Fruit fly (Drosophila melanogaster) whole organism, embryonic: ENCODE data around the gene CG12951.
A peak's percentile ranks its signal among the peaks of the same experiment; 100 is the strongest.

ENCODE experiments used
- CG10147 ChIP-seq: fragments of 200-800 bp; sonication (Bioruptor generic); optimal IDR thresholded peaks from 2 replicates; lab custom pipeline; 2019; ENCODE audit warnings: missing biosample characterization, mild to moderate bottlenecking, missing genetic modification characterization, moderate library complexity
- CG10543 ChIP-seq: fragments of 200-800 bp; sonication (Bioruptor generic); optimal IDR thresholded peaks from 3 replicates; lab custom pipeline; 2017; ENCODE audit warnings: missing biosample characterization, mild to moderate bottlenecking, missing genetic modification characterization, moderate library complexity
- CG12299 ChIP-seq: fragments of 200-800 bp; sonication (Bioruptor generic); optimal IDR thresholded peaks from 2 replicates; lab custom pipeline; 2018; ENCODE audit warnings: missing biosample characterization, mild to moderate bottlenecking, missing genetic modification characterization
- CG13287 ChIP-seq: fragments of 200-800 bp; sonication (Bioruptor generic); IDR thresholded peaks from 2 replicates; pipeline ENCODE4 v1.3.6; 2022; ENCODE audit warnings: missing biosample characterization, missing genetic modification characterization; ENCODE audit not compliant: partially characterized antibody
- CG17829 ChIP-seq: fragments of 200-800 bp; optimal IDR thresholded peaks from 2 replicates; lab custom pipeline; 2019; ENCODE audit warnings: missing biosample characterization, mild to moderate bottlenecking, missing genetic modification characterization, moderate library complexity
- CG18262 ChIP-seq: fragments of 200-800 bp; optimal IDR thresholded peaks from 3 replicates; lab custom pipeline; 2019; ENCODE audit warnings: missing biosample characterization, mild to moderate bottlenecking, missing genetic modification characterization, moderate library complexity
- CG2120 ChIP-seq: fragments of 200-800 bp; sonication (Bioruptor generic); optimal IDR thresholded peaks from 3 replicates; lab custom pipeline; 2016; ENCODE audit warnings: missing biosample characterization, missing genetic modification characterization
- CG2712 ChIP-seq: fragments of 200-800 bp; optimal IDR thresholded peaks from 3 replicates; lab custom pipeline; 2019; ENCODE audit warnings: missing biosample characterization, mild to moderate bottlenecking, missing genetic modification characterization, moderate library complexity
- CG32772 ChIP-seq: fragments of 200-800 bp; sonication (Bioruptor generic); IDR thresholded peaks from 2 replicates; pipeline ENCODE4 v1.3.6; 2022; ENCODE audit warnings: missing biosample characterization, missing genetic modification characterization
- CG33213 ChIP-seq: fragments of 200-800 bp; sonication (Bioruptor generic); optimal IDR thresholded peaks from 3 replicates; lab custom pipeline; 2016; ENCODE audit warnings: missing biosample characterization, missing genetic modification characterization
- CG34224 ChIP-seq: fragments of 200-800 bp; sonication (Bioruptor generic); IDR thresholded peaks from 3 replicates; pipeline ENCODE4 v1.3.6; 2022; ENCODE audit warnings: missing biosample characterization, missing genetic modification characterization; ENCODE audit not compliant: partially characterized antibody
- CG3726 ChIP-seq: fragments of 200-800 bp; sonication (Bioruptor generic); IDR thresholded peaks from 3 replicates; pipeline ENCODE4, ENCODE4 v1.3.6; 2022; ENCODE audit warnings: missing biosample characterization, missing genetic modification characterization
- CG42726 ChIP-seq: fragments of 200-800 bp; sonication (Bioruptor generic); IDR thresholded peaks from 2 replicates; pipeline ENCODE4 v1.3.6; 2022; ENCODE audit warnings: missing biosample characterization, missing genetic modification characterization; ENCODE audit not compliant: partially characterized antibody
- CG4730 ChIP-seq: fragments of 200-800 bp; sonication (Bioruptor generic); IDR thresholded peaks from 2 replicates; pipeline ENCODE4 v1.3.6; 2022; ENCODE audit warnings: missing biosample characterization, missing genetic modification characterization
- CG7745 ChIP-seq: fragments of 200-800 bp; sonication (Bioruptor generic); optimal IDR thresholded peaks from 2 replicates; lab custom pipeline; 2018; ENCODE audit warnings: missing biosample characterization, mild to moderate bottlenecking, missing genetic modification characterization, moderate library complexity
- CG9727 ChIP-seq: fragments of 200-800 bp; sonication (Bioruptor generic); optimal IDR thresholded peaks from 3 replicates; lab custom pipeline; 2017; ENCODE audit warnings: missing biosample characterization, mild to moderate bottlenecking, missing genetic modification characterization
- CHES-1-like ChIP-seq: fragments of 200-800 bp; sonication (Bioruptor generic); optimal IDR thresholded peaks from 2 replicates; lab custom pipeline; 2016; ENCODE audit warnings: missing biosample characterization, missing genetic modification characterization
- CTCF ChIP-seq: fragments of 200-800 bp; sonication (Bioruptor generic); optimal IDR thresholded peaks from 2 replicates; lab custom pipeline; 2017; ENCODE audit warnings: missing biosample characterization, mild to moderate bottlenecking, missing genetic modification characterization, moderate library complexity
- CoRest ChIP-seq: fragments of 200-800 bp; sonication (Bioruptor generic); optimal IDR thresholded peaks from 3 replicates; lab custom pipeline; 2018; ENCODE audit warnings: missing biosample characterization, mild to moderate bottlenecking, missing genetic modification characterization, moderate library complexity
- D19A ChIP-seq: fragments of 200-800 bp; optimal IDR thresholded peaks from 3 replicates; lab custom pipeline; 2019; ENCODE audit warnings: missing biosample characterization, mild to moderate bottlenecking, missing genetic modification characterization, moderate library complexity
- Dref ChIP-seq: fragments of 200-800 bp; sonication (Bioruptor generic); IDR thresholded peaks from 2 replicates; pipeline ENCODE4 v1.3.6; 2022; ENCODE audit warnings: missing biosample characterization, missing genetic modification characterization
- Ets97D ChIP-seq: fragments of 200-800 bp; sonication (Bioruptor generic); optimal IDR thresholded peaks from 3 replicates; lab custom pipeline; 2016; ENCODE audit warnings: missing biosample characterization, missing genetic modification characterization
- HLH4C ChIP-seq: fragments of 200-800 bp; sonication (Bioruptor generic); IDR thresholded peaks from 3 replicates; pipeline ENCODE4 v1.3.6; 2022; ENCODE audit warnings: missing biosample characterization, missing genetic modification characterization; ENCODE audit not compliant: partially characterized antibody
- MESR4 ChIP-seq: fragments of 200-800 bp; sonication (Bioruptor generic); optimal IDR thresholded peaks from 2 replicates; lab custom pipeline; 2018; ENCODE audit warnings: missing biosample characterization, mild to moderate bottlenecking, missing genetic modification characterization, moderate library complexity
- NfI ChIP-seq: fragments of 200-800 bp; sonication (Bioruptor generic); optimal IDR thresholded peaks from 3 replicates; lab custom pipeline; 2018; ENCODE audit warnings: missing biosample characterization, mild to moderate bottlenecking, missing genetic modification characterization, moderate library complexity
- Pdp1 ChIP-seq, 2 experiments: fragments of 200-800 bp; sonication (Bioruptor generic); optimal IDR thresholded peaks; 3 replicates each; lab custom pipeline; 2016; ENCODE audit warnings: missing biosample characterization in 2 of 2, missing genetic modification characterization in 2 of 2, mild to moderate bottlenecking in 1 of 2, moderate library complexity in 1 of 2
- Sin3A ChIP-seq: fragments of >200 bp; optimal IDR thresholded peaks from 2 replicates; lab custom pipeline; 2018
- Spps ChIP-seq: fragments of 200-800 bp; sonication (Bioruptor generic); optimal IDR thresholded peaks from 2 replicates; lab custom pipeline; 2018; ENCODE audit warnings: missing biosample characterization, mild to moderate bottlenecking, missing genetic modification characterization
- Sry-δ ChIP-seq: fragments of 200-800 bp; sonication (Bioruptor generic); optimal IDR thresholded peaks from 2 replicates; lab custom pipeline; 2016; ENCODE audit warnings: missing biosample characterization, missing genetic modification characterization
- Stat92E ChIP-seq, 3 experiments: fragments of >200 bp in 2 of 3; fragments of 200-800 bp in 1 of 3; sonication (Bioruptor generic) in 1 of 3; optimal IDR thresholded peaks; 2 replicates each; lab custom pipeline; 2017 to 2019; ENCODE audit warnings: missing biosample characterization in 3 of 3, missing genetic modification characterization in 3 of 3, mild to moderate bottlenecking in 1 of 3, moderate library complexity in 1 of 3
- ato ChIP-seq: fragments of 200-800 bp; sonication (Bioruptor generic); IDR thresholded peaks from 2 replicates; pipeline ENCODE4 v1.3.6; 2022; ENCODE audit warnings: missing biosample characterization, missing genetic modification characterization; ENCODE audit not compliant: partially characterized antibody
- bab2 ChIP-seq: fragments of 200-800 bp; sonication (Bioruptor generic); optimal IDR thresholded peaks from 2 replicates; lab custom pipeline; 2016; ENCODE audit warnings: missing biosample characterization, missing genetic modification characterization
- bcd ChIP-seq: fragments of 200-800 bp; sonication (Bioruptor generic); optimal IDR thresholded peaks from 2 replicates; lab custom pipeline; 2017; ENCODE audit warnings: missing biosample characterization, mild to moderate bottlenecking, missing genetic modification characterization
- cg ChIP-seq: fragments of 200-800 bp; sonication (Bioruptor generic); optimal IDR thresholded peaks from 3 replicates; lab custom pipeline; 2019; ENCODE audit warnings: missing biosample characterization, mild to moderate bottlenecking, missing genetic modification characterization, moderate library complexity
- chinmo ChIP-seq: fragments of 200-800 bp; sonication (Bioruptor generic); IDR thresholded peaks from 4 replicates; pipeline ENCODE4 v1.3.6; 2022; ENCODE audit warnings: missing biosample characterization, missing genetic modification characterization; ENCODE audit not compliant: partially characterized antibody
- crp ChIP-seq, 2 experiments: fragments of 200-800 bp; sonication (Bioruptor generic); optimal IDR thresholded peaks; 2 replicates in 1 of 2; 3 replicates in 1 of 2; lab custom pipeline; 2017; ENCODE audit warnings: missing biosample characterization in 2 of 2, missing genetic modification characterization in 2 of 2, mild to moderate bottlenecking in 1 of 2, moderate library complexity in 1 of 2
- ewg ChIP-seq: fragments of 200-800 bp; sonication (Bioruptor generic); optimal IDR thresholded peaks from 3 replicates; lab custom pipeline; 2017; ENCODE audit warnings: mild to moderate bottlenecking, missing biosample characterization, missing genetic modification reagents, missing genetic modification characterization
- gcm ChIP-seq: fragments of 200-800 bp; sonication (Bioruptor generic); optimal IDR thresholded peaks from 2 replicates; lab custom pipeline; 2019; ENCODE audit warnings: missing biosample characterization, mild to moderate bottlenecking, missing genetic modification characterization, moderate library complexity
- grau ChIP-seq: fragments of 200-800 bp; optimal IDR thresholded peaks from 3 replicates; lab custom pipeline; 2019; ENCODE audit warnings: missing biosample characterization, mild to moderate bottlenecking, missing genetic modification characterization, moderate library complexity
- ham ChIP-seq: fragments of 200-800 bp; sonication (Bioruptor generic); IDR thresholded peaks from 2 replicates; pipeline ENCODE4 v1.3.6; 2022; ENCODE audit warnings: missing biosample characterization, missing genetic modification characterization
- lilli ChIP-seq: fragments of 200-800 bp; sonication (Bioruptor generic); optimal IDR thresholded peaks from 3 replicates; lab custom pipeline; 2016; ENCODE audit warnings: missing biosample characterization, missing genetic modification characterization
- nerfin-1 ChIP-seq: fragments of 200-800 bp; sonication (Bioruptor generic); optimal IDR thresholded peaks from 3 replicates; lab custom pipeline; 2019; ENCODE audit warnings: missing biosample characterization, mild to moderate bottlenecking, missing genetic modification characterization, moderate library complexity
- pita ChIP-seq: fragments of 200-800 bp; sonication (Bioruptor generic); optimal IDR thresholded peaks from 2 replicates; lab custom pipeline; 2017; ENCODE audit warnings: missing biosample characterization, mild to moderate bottlenecking, missing genetic modification characterization
- pzg ChIP-seq: fragments of 200-800 bp; sonication (Bioruptor generic); optimal IDR thresholded peaks from 3 replicates; lab custom pipeline; 2018; ENCODE audit warnings: missing biosample characterization, mild to moderate bottlenecking, missing genetic modification characterization, moderate library complexity
- repo ChIP-seq: fragments of 200-800 bp; sonication (Bioruptor generic); optimal IDR thresholded peaks from 2 replicates; lab custom pipeline; 2016; ENCODE audit warnings: missing biosample characterization, missing genetic modification characterization
- trem ChIP-seq: fragments of 200-800 bp; optimal IDR thresholded peaks from 3 replicates; lab custom pipeline; 2019; ENCODE audit warnings: missing biosample characterization, mild to moderate bottlenecking, missing genetic modification characterization, moderate library complexity
- unc-4 ChIP-seq: fragments of 200-800 bp; sonication (Bioruptor generic); IDR thresholded peaks from 2 replicates; pipeline ENCODE4 v1.3.6; 2022; ENCODE audit warnings: missing biosample characterization, missing genetic modification characterization; ENCODE audit not compliant: partially characterized antibody

CG12951 gene

dm6 chr3R:9334592-9335518 lies 4.7 kb upstream of the CG12951 start, which contains the start of the genes Aduk and pasi2 (continued):
- peak; percentile 99 for TF ChIP-seq nerfin-1 (tag; lab: Kevin White, UChicago)
- peak; percentile 90 for TF ChIP-seq Dref (GFP tag; lab: Robert Waterston, UW)
- TF ChIP-seq ham, result no peak
- TF ChIP-seq pita, result no peak
- peak; percentile 92 for TF ChIP-seq cg (GFP tag; lab: Kevin White, UChicago)
- TF ChIP-seq Spps (tag; lab: Kevin White, UChicago), result no peak
- peak; percentile 3 for TF ChIP-seq lilli (GFP tag; lab: Kevin White, UChicago)
- TF ChIP-seq CG42726 (GFP tag; lab: Robert Waterston, UW), result peak; percentile 74
- TF ChIP-seq CG33213 (GFP tag; lab: Kevin White, UChicago), result no peak
- TF ChIP-seq bcd, result peak; percentile 3
- TF ChIP-seq crp (GFP tag; optimal IDR thresholded peaks at IDR 0.05; lab: Kevin White, UChicago), result peak; percentile 74 to 97
- peak; percentile 8 for TF ChIP-seq CG2120 (GFP tag; lab: Kevin White, UChicago)
- peak; percentile 47 for TF ChIP-seq CG10543 (GFP tag; lab: Kevin White, UChicago)
- TF ChIP-seq CG3726, result no peak
- peak; percentile 34 for TF ChIP-seq Sin3A (lab: Kevin White, UChicago)
- peak; percentile 84 for TF ChIP-seq pzg (GFP tag; lab: Kevin White, UChicago)
- TF ChIP-seq trem (tag; lab: Kevin White, UChicago), result peak; percentile 43
- TF ChIP-seq Pdp1 (GFP tag; optimal IDR thresholded peaks at IDR 0.05; lab: Kevin White, UChicago), result peak in 1 of 2 experiments; percentile 43
- TF ChIP-seq CTCF (GFP tag; lab: Kevin White, UChicago), result peak; percentile 30
- TF ChIP-seq CG34224, result peak; percentile 76
- TF ChIP-seq Sry-δ (GFP tag; lab: Kevin White, UChicago), result peak; percentile 71
- TF ChIP-seq CG4730 (GFP tag; lab: Robert Waterston, UW), result no peak
- TF ChIP-seq D19A, result no peak
- peak; percentile 28 for TF ChIP-seq CG10147 (GFP tag; lab: Kevin White, UChicago)
- TF ChIP-seq CG12299 (tag; lab: Kevin White, UChicago), result peak; percentile 11
- TF ChIP-seq gcm (GFP tag; lab: Kevin White, UChicago), result no peak
- TF ChIP-seq Stat92E (GFP tag; optimal IDR thresholded peaks at IDR 0.05; lab: Kevin White, UChicago), result peak in 1 of 3 experiments; percentile 36
- TF ChIP-seq unc-4 (GFP tag; lab: Robert Waterston, UW), result peak; percentile 77
- TF ChIP-seq CoRest (tag; lab: Kevin White, UChicago), result peak; percentile 45
- TF ChIP-seq ato, result peak; percentile 65
- peak; percentile 35 for TF ChIP-seq Ets97D (GFP tag; lab: Kevin White, UChicago)
- TF ChIP-seq CHES-1-like (GFP tag; lab: Kevin White, UChicago), result peak; percentile 12
- TF ChIP-seq CG13287 (GFP tag; lab: Robert Waterston, UW), result peak; percentile 82
- peak; percentile 24 for TF ChIP-seq grau (tag; lab: Kevin White, UChicago)
- peak; percentile 31 for TF ChIP-seq CG9727 (GFP tag; lab: Kevin White, UChicago)
- 0 out of 4 replicates have a peak, but pooled peaks have one; percentile 70 for TF ChIP-seq chinmo
- peak; percentile 22 for TF ChIP-seq bab2
- peak; percentile 12 for TF ChIP-seq NfI (GFP tag; lab: Kevin White, UChicago)
- no peak for TF ChIP-seq repo
- TF ChIP-seq HLH4C (GFP tag; lab: Robert Waterston, UW), result peak; percentile 65; the same call in 2 of the 3 replicates
- no peak for TF ChIP-seq CG18262
- TF ChIP-seq MESR4 (GFP tag; lab: Kevin White, UChicago), result peak; percentile 59
- TF ChIP-seq CG7745, result no peak
- TF ChIP-seq ewg (GFP tag; lab: Kevin White, UChicago), result peak; percentile 38
- peak; percentile 10 for TF ChIP-seq CG2712 (tag; lab: Kevin White, UChicago)
- TF ChIP-seq CG32772 (GFP tag; lab: Robert Waterston, UW), result no peak
- TF ChIP-seq CG17829 (tag; lab: Kevin White, UChicago), result peak; percentile 55
